Worm (Caenorhabditis elegans) whole organism, mixed stage, embryonic: ENCODE data around the gene mrps-17.

Source experiments
- M03D4.4 ChIP-seq: sonication (generic microtip); optimal IDR thresholded peaks from 2 replicates; lab custom pipeline; 2017; ENCODE audit warnings: mild to moderate bottlenecking, missing genetic modification characterization, missing compliant biosample characterization
- ceh-83 ChIP-seq: fragments of 200-800 bp; sonication (Bioruptor generic); optimal IDR thresholded peaks from 2 replicates; lab custom pipeline; 2018; ENCODE audit warnings: mild to moderate bottlenecking, missing genetic modification characterization, missing compliant biosample characterization
- elt-1 ChIP-seq: sonication (generic microtip); optimal IDR thresholded peaks from 2 replicates; lab custom pipeline; 2017; ENCODE audit warnings: missing genetic modification characterization, mild to moderate bottlenecking, missing compliant biosample characterization, antibody characterized with exemption, moderate library complexity, borderline replicate concordance; ENCODE audit not compliant: insufficient read depth
- elt-3 ChIP-seq: fragments of 150-350 bp; optimal IDR thresholded peaks from 2 replicates; lab custom pipeline; 2014; ENCODE audit warnings: missing biosample characterization, missing genetic modification characterization
- mep-1 ChIP-seq: fragments of 150-350 bp; optimal IDR thresholded peaks from 2 replicates; lab custom pipeline; 2017; ENCODE audit warnings: missing biosample characterization, missing genetic modification reagents, missing genetic modification characterization, inconsistent platforms
- nhr-237 ChIP-seq: fragments of 150-350 bp; optimal IDR thresholded peaks from 2 replicates; lab custom pipeline; 2014; ENCODE audit warnings: missing biosample characterization, missing genetic modification characterization
- nhr-76 ChIP-seq: sonication (generic microtip); optimal IDR thresholded peaks from 2 replicates; lab custom pipeline; 2017; ENCODE audit warnings: missing biosample characterization, missing genetic modification characterization
- pha-4 ChIP-seq: fragments of 150-350 bp; optimal IDR thresholded peaks from 2 replicates; lab custom pipeline; 2018; ENCODE audit warnings: missing biosample characterization, missing genetic modification reagents, missing genetic modification characterization
- snpc-4 ChIP-seq: fragments of 150-350 bp; optimal IDR thresholded peaks from 2 replicates; lab custom pipeline; 2014; ENCODE audit warnings: missing biosample characterization, missing genetic modification characterization
- ztf-11 ChIP-seq: fragments of 150-350 bp; optimal IDR thresholded peaks from 2 replicates; lab custom pipeline; 2014; ENCODE audit warnings: missing biosample characterization, missing genetic modification characterization

ce11 chrIII:6421973-6422511 is 9.6 kb downstream of the mrps-17 start:
- TF ChIP-seq ztf-11 (tag; lab: Kevin White, UChicago) (no peak), nhr-237 (tag; lab: Kevin White, UChicago) (no peak), elt-1 (tag; lab: Kevin White, UChicago) (no peak), pha-4 (tag; lab: Kevin White, UChicago) (no peak), elt-3 (tag; lab: Kevin White, UChicago) (no peak), mep-1 (tag; lab: Kevin White, UChicago) (no peak), ceh-83 (no peak), snpc-4 (no peak), M03D4.4 (tag; lab: Kevin White, UChicago) (no peak), nhr-76 (tag; lab: Kevin White, UChicago) (no peak)
